Worm (Caenorhabditis elegans) whole organism, mixed stage, embryonic: ENCODE data around the gene fbxa-210.

Source experiments
- cnd-1 ChIP-seq: fragments of 200-800 bp; sonication (Bioruptor generic); optimal IDR thresholded peaks from 2 replicates; lab custom pipeline; 2018; ENCODE audit warnings: mild to moderate bottlenecking, missing genetic modification characterization, missing compliant biosample characterization
- elt-1 ChIP-seq: sonication (generic microtip); optimal IDR thresholded peaks from 2 replicates; lab custom pipeline; 2017; ENCODE audit warnings: missing genetic modification characterization, mild to moderate bottlenecking, missing compliant biosample characterization, antibody characterized with exemption, moderate library complexity, borderline replicate concordance; ENCODE audit not compliant: insufficient read depth
- lsy-2 ChIP-seq: fragments of 150-350 bp; optimal IDR thresholded peaks from 2 replicates; lab custom pipeline; 2014; ENCODE audit warnings: missing biosample characterization, missing genetic modification characterization
- mab-5 ChIP-seq: fragments of 150-350 bp; optimal IDR thresholded peaks from 2 replicates; lab custom pipeline; 2014; ENCODE audit warnings: missing biosample characterization, missing genetic modification characterization
- mep-1 ChIP-seq: fragments of 150-350 bp; optimal IDR thresholded peaks from 2 replicates; lab custom pipeline; 2017; ENCODE audit warnings: missing biosample characterization, missing genetic modification reagents, missing genetic modification characterization, inconsistent platforms
- mls-2 ChIP-seq: sonication (generic microtip); optimal IDR thresholded peaks from 2 replicates; lab custom pipeline; 2016; ENCODE audit warnings: mild to moderate bottlenecking, missing genetic modification characterization, moderate library complexity, missing compliant biosample characterization
- nhr-28 ChIP-seq: fragments of 150-350 bp; optimal IDR thresholded peaks from 2 replicates; lab custom pipeline; 2014; ENCODE audit warnings: missing biosample characterization, missing genetic modification characterization
- nhr-76 ChIP-seq: sonication (generic microtip); optimal IDR thresholded peaks from 2 replicates; lab custom pipeline; 2017; ENCODE audit warnings: missing biosample characterization, missing genetic modification characterization
- snpc-4 ChIP-seq: fragments of 150-350 bp; optimal IDR thresholded peaks from 2 replicates; lab custom pipeline; 2014; ENCODE audit warnings: missing biosample characterization, missing genetic modification characterization
- unc-120 ChIP-seq: sonication (generic microtip); optimal IDR thresholded peaks from 2 replicates; lab custom pipeline; 2017; ENCODE audit warnings: missing genetic modification characterization, missing compliant biosample characterization; ENCODE audit not compliant: poor library complexity, severe bottlenecking
- unc-39 ChIP-seq: fragments of 150-350 bp; optimal IDR thresholded peaks from 2 replicates; lab custom pipeline; 2014; ENCODE audit warnings: missing biosample characterization, missing genetic modification characterization
- unc-62 ChIP-seq: fragments of 150-350 bp; optimal IDR thresholded peaks from 2 replicates; lab custom pipeline; 2014; ENCODE audit warnings: missing biosample characterization, missing genetic modification reagents, missing genetic modification characterization

ce11 chrV:18127192-18127591, 2.0 kb downstream of the fbxa-210 start, which contains the start of gene fbxa-211:
- TF ChIP-seq mab-5 (tag; lab: Kevin White, UChicago) (no peak), nhr-28 (tag; lab: Kevin White, UChicago) (no peak), elt-1 (tag; lab: Kevin White, UChicago) (no peak), nhr-76 (tag; lab: Kevin White, UChicago) (no peak), mep-1 (tag; lab: Kevin White, UChicago) (no peak), unc-120 (tag; lab: Kevin White, UChicago) (no peak), unc-62 (GFP tag; lab: Kevin White, UChicago) (no peak), unc-39 (tag; lab: Kevin White, UChicago) (no peak), cnd-1 (tag; lab: Kevin White, UChicago) (no peak), snpc-4 (tag; lab: Kevin White, UChicago) (no peak), lsy-2 (tag; lab: Kevin White, UChicago) (no peak), mls-2 (no peak)
